Worm (Caenorhabditis elegans) whole organism, young adult: ENCODE results near the gene rpb-12.

Experiments
- F57A8.1 ChIP-seq: fragments of 200-800 bp; sonication (Bioruptor generic); optimal IDR thresholded peaks from 2 replicates; lab custom pipeline; 2018; ENCODE audit warnings: mild to moderate bottlenecking, missing genetic modification characterization, moderate library complexity, missing compliant biosample characterization
- ceh-40 ChIP-seq: fragments of 200-800 bp; sonication (Bioruptor generic); IDR thresholded peaks from 2 replicates; pipeline ENCODE4 v1.3.6; 2022; ENCODE audit warnings: missing genetic modification characterization, missing compliant biosample characterization
- ceh-58 ChIP-seq: fragments of 200-800 bp; sonication (Bioruptor generic); IDR thresholded peaks from 2 replicates; pipeline ENCODE4 v1.3.6; 2022; ENCODE audit warnings: missing genetic modification characterization, missing compliant biosample characterization
- chd-7 ChIP-seq: sonication (generic microtip); optimal IDR thresholded peaks from 2 replicates; lab custom pipeline; 2016; ENCODE audit warnings: mild to moderate bottlenecking, missing genetic modification characterization, moderate library complexity, missing compliant biosample characterization
- efl-1 ChIP-seq: fragments of 150-350 bp; optimal IDR thresholded peaks from 2 replicates; lab custom pipeline; 2014; ENCODE audit warnings: missing biosample characterization, missing genetic modification reagents, missing genetic modification characterization
- lag-1 ChIP-seq: fragments of 200-800 bp; sonication (Bioruptor generic); IDR thresholded peaks from 2 replicates; pipeline ENCODE4 v1.3.6; 2022; ENCODE audit warnings: missing genetic modification reagents, missing genetic modification characterization, missing compliant biosample characterization
- let-607 ChIP-seq, 2 experiments: fragments of 200-800 bp in 1 of 2; sonication (Bioruptor generic) in 1 of 2; sonication (generic microtip) in 1 of 2; optimal IDR thresholded peaks; 2 replicates each; lab custom pipeline; 2016 to 2018; ENCODE audit warnings: mild to moderate bottlenecking in 2 of 2, missing compliant biosample characterization in 2 of 2, missing genetic modification characterization in 2 of 2, moderate library complexity in 2 of 2, missing genotype in 1 of 2
- repo-1 ChIP-seq: sonication (generic microtip); optimal IDR thresholded peaks from 2 replicates; lab custom pipeline; 2017; ENCODE audit warnings: mild to moderate bottlenecking, missing genetic modification characterization, missing compliant biosample characterization
- ztf-22 ChIP-seq: fragments of 200-800 bp; sonication (Bioruptor generic); optimal IDR thresholded peaks from 2 replicates; lab custom pipeline; 2018; ENCODE audit warnings: mild to moderate bottlenecking, missing genetic modification characterization, moderate library complexity, missing compliant biosample characterization
- ztf-28 ChIP-seq: fragments of 200-800 bp; sonication (Bioruptor generic); IDR thresholded peaks from 2 replicates; pipeline ENCODE4 v1.3.6; 2022; ENCODE audit warnings: missing genetic modification reagents, missing genetic modification characterization, missing compliant biosample characterization

DNA sequence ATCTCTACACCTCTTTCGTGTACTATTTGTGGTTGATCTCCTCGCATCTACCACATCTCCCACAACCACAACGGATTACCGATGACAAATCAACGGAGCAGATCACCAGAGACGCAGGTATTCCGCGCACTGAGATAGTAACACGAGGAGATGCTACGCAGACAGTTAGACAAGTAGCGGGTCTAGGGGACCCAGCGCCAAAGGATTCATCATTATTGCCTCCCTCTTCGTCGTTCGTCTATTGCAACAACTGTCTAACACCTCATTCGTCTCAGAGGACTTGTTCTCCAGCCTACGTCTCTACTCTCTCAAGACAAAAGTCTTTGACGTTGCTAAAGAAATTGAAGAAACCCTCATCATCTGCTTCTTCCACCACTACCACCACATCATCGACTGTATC, 25.1 kb downstream of the rpb-12 start:
- TF ChIP-seq F57A8.1 (no peak), lag-1 (GFP tag; lab: Robert Waterston, UW) (no peak), ztf-28 (GFP tag; lab: Robert Waterston, UW) (no peak), repo-1 (no peak), chd-7 (tag; lab: Kevin White, UChicago) (no peak), ceh-40 (GFP tag; lab: Robert Waterston, UW) (no peak), let-607 (tag; optimal IDR thresholded peaks at IDR 0.05; lab: Kevin White, UChicago) (no peak), ceh-58 (no peak), efl-1 (GFP tag; lab: Kevin White, UChicago) (no peak), ztf-22 (GFP tag; lab: Kevin White, UChicago) (no peak)
